Worm (Caenorhabditis elegans): ENCODE data around the gene nlp-52.

The nlp-52 gene

DNA sequence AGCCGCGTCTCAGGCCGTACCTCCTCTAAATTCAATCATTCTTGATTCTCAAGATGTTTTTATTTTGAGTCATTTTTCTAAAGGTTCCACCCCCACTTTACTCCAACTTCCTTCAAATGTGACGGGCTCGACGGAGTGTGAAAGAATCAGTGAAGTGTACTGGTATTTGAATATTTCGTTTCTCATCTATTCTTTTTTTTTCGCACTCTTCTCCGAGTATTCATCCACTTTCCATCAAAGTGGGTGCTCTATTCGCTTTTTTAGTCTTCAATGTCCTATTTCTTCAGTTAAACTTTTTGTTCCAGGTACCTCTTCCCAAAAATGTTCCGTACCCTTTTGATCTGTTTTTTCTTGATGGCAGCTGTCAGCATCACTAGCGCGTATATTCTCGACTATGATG lies at the start of gene nlp-52:
Gene nlp-52 (plus strand): TSS at position 301 of the 400 bp plus-strand sequence.
- TF ChIP-seq flt-1 (GFP tag; IDR thresholded peaks at IDR 0.05) (no peak), tbx-37 (GFP tag; conservative IDR thresholded peaks at IDR 0.05) (no peak), F13C5.2 (tag; optimal IDR thresholded peaks at IDR 0.05) (no peak), scrt-1 (GFP tag; IDR thresholded peaks at IDR 0.05) (no peak), hmbx-1 (tag; optimal IDR thresholded peaks at IDR 0.05) (no peak), ceh-13 (GFP tag; optimal IDR thresholded peaks at IDR 0.05) (no peak), ets-7 (tag; optimal IDR thresholded peaks at IDR 0.05) (no peak), sea-1 (GFP tag; conservative IDR thresholded peaks at IDR 0.05) (no peak), ceh-36 (tag; optimal IDR thresholded peaks at IDR 0.05) (no peak), pes-1 (GFP tag; IDR thresholded peaks at IDR 0.05) (no peak), aly-1 (tag; optimal IDR thresholded peaks at IDR 0.05) (no peak), ama-1 (optimal IDR thresholded peaks at IDR 0.05) (no peak), B0310.2 (tag; optimal IDR thresholded peaks at IDR 0.05) (no peak), tra-4 (tag; optimal IDR thresholded peaks at IDR 0.05) (no peak), hnd-1 (tag; optimal IDR thresholded peaks at IDR 0.05) (no peak), hmg-4 (GFP tag; optimal IDR thresholded peaks at IDR 0.05) (no peak), tbx-11 (GFP tag; IDR thresholded peaks at IDR 0.05) (no peak)

DNA sequence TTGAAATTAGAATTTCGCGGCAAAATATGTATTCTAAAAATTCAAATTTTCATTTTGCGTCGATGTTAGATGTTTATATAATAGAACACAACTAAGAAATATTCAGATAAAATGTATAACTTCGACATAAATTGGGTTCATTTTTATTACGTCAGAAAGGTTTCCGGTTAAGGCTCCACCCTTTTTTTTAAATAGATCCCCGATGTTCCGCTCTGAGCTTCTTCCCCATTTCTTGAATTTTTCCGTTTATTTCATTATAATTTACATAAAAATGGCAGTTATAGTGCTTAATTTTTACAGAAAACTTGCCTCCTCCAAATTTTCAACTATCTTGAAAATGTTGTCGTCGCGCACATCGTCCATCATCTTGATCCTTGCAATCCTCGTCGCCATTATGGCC lies 36.8 kb upstream of the nlp-52 start, which contains the start of gene flp-24:
Gene flp-24 (plus strand): TSS at position 301 of the 400 bp plus-strand sequence.
- TF ChIP-seq tbx-11 (GFP tag; IDR thresholded peaks at IDR 0.05) (no peak), tra-4 (tag; optimal IDR thresholded peaks at IDR 0.05) (no peak), pes-1 (GFP tag; IDR thresholded peaks at IDR 0.05) (no peak), aly-1 (tag; optimal IDR thresholded peaks at IDR 0.05) (no peak), scrt-1 (GFP tag; IDR thresholded peaks at IDR 0.05) (no peak), B0310.2 (tag; optimal IDR thresholded peaks at IDR 0.05) (no peak), F13C5.2 (tag; optimal IDR thresholded peaks at IDR 0.05) (no peak), hmbx-1 (tag; optimal IDR thresholded peaks at IDR 0.05) (no peak), hmg-4 (GFP tag; optimal IDR thresholded peaks at IDR 0.05) (no peak), ceh-13 (GFP tag; optimal IDR thresholded peaks at IDR 0.05) (no peak), sea-1 (GFP tag; conservative IDR thresholded peaks at IDR 0.05) (no peak), ceh-36 (tag; optimal IDR thresholded peaks at IDR 0.05) (no peak), flt-1 (GFP tag; IDR thresholded peaks at IDR 0.05) (no peak), ets-7 (tag; optimal IDR thresholded peaks at IDR 0.05) (no peak), hnd-1 (tag; optimal IDR thresholded peaks at IDR 0.05) (no peak), tbx-37 (GFP tag; conservative IDR thresholded peaks at IDR 0.05) (no peak), ama-1 (optimal IDR thresholded peaks at IDR 0.05) (no peak)

DNA sequence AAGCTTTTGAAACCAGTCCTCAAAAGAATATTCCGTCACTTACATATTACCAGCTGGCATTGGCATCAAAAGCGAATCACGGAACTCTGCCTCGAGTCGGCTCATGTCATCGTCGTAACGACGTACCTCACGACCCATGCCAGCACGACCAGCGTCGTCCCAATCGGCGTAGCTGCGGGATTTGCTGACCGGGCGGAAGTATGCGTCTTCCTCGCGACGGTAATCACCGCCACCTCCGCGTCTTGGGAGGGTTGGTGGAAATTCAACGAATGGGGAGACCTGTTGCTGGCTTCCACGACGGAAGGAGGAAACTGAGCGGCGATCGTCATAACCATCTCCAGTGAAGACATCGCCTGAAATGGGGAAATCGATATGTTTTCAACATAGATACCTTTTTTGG lies 33.5 kb upstream of the nlp-52 start:
- no peak for TF ChIP-seq ama-1 (optimal IDR thresholded peaks at IDR 0.05)
- no peak for TF ChIP-seq ceh-13 (GFP tag; optimal IDR thresholded peaks at IDR 0.05)
- no peak for TF ChIP-seq flt-1 (GFP tag; IDR thresholded peaks at IDR 0.05)
- TF ChIP-seq sea-1 (GFP tag; conservative IDR thresholded peaks at IDR 0.05): no peak
- TF ChIP-seq tra-4 (tag; optimal IDR thresholded peaks at IDR 0.05): no peak
- no peak for TF ChIP-seq hmg-4 (GFP tag; optimal IDR thresholded peaks at IDR 0.05)
- no peak for TF ChIP-seq hnd-1 (tag; optimal IDR thresholded peaks at IDR 0.05)
- TF ChIP-seq hmbx-1 (tag; optimal IDR thresholded peaks at IDR 0.05): no peak
- TF ChIP-seq tbx-37 (GFP tag; conservative IDR thresholded peaks at IDR 0.05): no peak

DNA sequence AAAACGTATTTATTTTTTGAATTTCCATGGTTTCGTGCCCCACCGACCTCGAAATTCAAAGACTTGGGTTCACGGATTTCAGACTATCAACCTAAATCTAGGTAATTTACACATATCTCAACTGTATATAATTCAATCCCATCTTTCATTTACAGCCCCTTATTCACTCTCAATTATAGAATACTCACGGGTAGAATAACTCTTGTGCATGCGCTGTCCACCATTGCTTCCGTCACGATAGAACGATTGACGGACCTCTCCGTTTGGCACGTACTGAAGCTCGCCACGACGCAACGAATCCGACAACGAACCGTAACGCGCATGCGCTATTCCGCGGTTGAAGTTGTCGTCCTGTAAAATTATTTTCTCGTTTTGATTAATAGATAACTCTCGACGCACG lies 32.9 kb upstream of the nlp-52 start:
- TF ChIP-seq scrt-1 (GFP tag; IDR thresholded peaks at IDR 0.05) (no peak), tra-4 (tag; optimal IDR thresholded peaks at IDR 0.05) (no peak), ceh-13 (GFP tag; optimal IDR thresholded peaks at IDR 0.05) (no peak)

ce11 chrIII:740382-740781 lies 21.2 kb upstream of the nlp-52 start, which contains the start of gene idpp-1:
Gene idpp-1, plus strand, starts transcription at chrIII:740682.
- TF ChIP-seq B0310.2 (tag; optimal IDR thresholded peaks at IDR 0.05) (no peak), ceh-13 (GFP tag; optimal IDR thresholded peaks at IDR 0.05) (no peak), pes-1 (GFP tag; IDR thresholded peaks at IDR 0.05) (no peak), tra-4 (tag; optimal IDR thresholded peaks at IDR 0.05) (no peak), tbx-37 (GFP tag; conservative IDR thresholded peaks at IDR 0.05) (no peak), hnd-1 (tag; optimal IDR thresholded peaks at IDR 0.05) (no peak), aly-1 (tag; optimal IDR thresholded peaks at IDR 0.05) (no peak)

ce11 chrIII:744459-744858 lies 17.1 kb upstream of the nlp-52 start:
- no peak for TF ChIP-seq tbx-11 (GFP tag; IDR thresholded peaks at IDR 0.05)
- TF ChIP-seq scrt-1 (GFP tag; IDR thresholded peaks at IDR 0.05): no peak
- no peak for TF ChIP-seq pes-1 (GFP tag; IDR thresholded peaks at IDR 0.05)
- TF ChIP-seq hmbx-1 (tag; optimal IDR thresholded peaks at IDR 0.05): no peak
- TF ChIP-seq B0310.2 (tag; optimal IDR thresholded peaks at IDR 0.05): no peak
- no peak for TF ChIP-seq tbx-37 (GFP tag; conservative IDR thresholded peaks at IDR 0.05)
- no peak for TF ChIP-seq ceh-13 (GFP tag; optimal IDR thresholded peaks at IDR 0.05)
- TF ChIP-seq flt-1 (GFP tag; IDR thresholded peaks at IDR 0.05): no peak
- no peak for TF ChIP-seq ama-1 (optimal IDR thresholded peaks at IDR 0.05)
- TF ChIP-seq hmg-4 (GFP tag; optimal IDR thresholded peaks at IDR 0.05): no peak
- TF ChIP-seq ceh-36 (tag; optimal IDR thresholded peaks at IDR 0.05): no peak
- no peak for TF ChIP-seq F13C5.2 (tag; optimal IDR thresholded peaks at IDR 0.05)
- TF ChIP-seq ets-7 (tag; optimal IDR thresholded peaks at IDR 0.05): no peak
- TF ChIP-seq hnd-1 (tag; optimal IDR thresholded peaks at IDR 0.05): no peak
- no peak for TF ChIP-seq sea-1 (GFP tag; conservative IDR thresholded peaks at IDR 0.05)
- TF ChIP-seq tra-4 (tag; optimal IDR thresholded peaks at IDR 0.05): no peak
- TF ChIP-seq aly-1 (tag; optimal IDR thresholded peaks at IDR 0.05): no peak

DNA sequence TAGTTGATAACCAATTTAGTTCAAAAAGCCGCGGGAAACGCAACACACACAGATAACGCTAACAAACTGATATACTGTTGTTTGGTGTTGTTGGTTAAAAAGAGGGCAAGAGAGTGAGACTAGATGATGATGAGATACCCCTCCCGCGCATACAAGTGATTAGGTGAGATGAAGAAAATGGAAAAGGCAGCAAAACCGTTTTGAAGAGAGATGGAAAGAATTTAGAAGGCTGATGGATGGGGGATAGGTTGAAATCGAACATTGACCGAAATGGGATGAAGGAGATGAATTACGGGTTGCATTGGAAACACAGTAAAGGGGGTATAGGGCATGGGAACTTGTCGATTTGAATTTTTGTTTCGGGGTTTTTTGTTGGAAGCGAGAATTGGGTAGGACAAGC lies 12.8 kb upstream of the nlp-52 start:
- no peak for TF ChIP-seq F13C5.2 (tag; optimal IDR thresholded peaks at IDR 0.05)
- TF ChIP-seq pes-1 (GFP tag; IDR thresholded peaks at IDR 0.05): no peak

- TF ChIP-seq tra-4 (tag; optimal IDR thresholded peaks at IDR 0.05) (no peak), pes-1 (GFP tag; IDR thresholded peaks at IDR 0.05) (no peak), ceh-36 (tag; optimal IDR thresholded peaks at IDR 0.05) (no peak), aly-1 (tag; optimal IDR thresholded peaks at IDR 0.05) (no peak), hmg-4 (GFP tag; optimal IDR thresholded peaks at IDR 0.05) (no peak), sea-1 (GFP tag; conservative IDR thresholded peaks at IDR 0.05) (no peak), ama-1 (optimal IDR thresholded peaks at IDR 0.05) (no peak), B0310.2 (tag; optimal IDR thresholded peaks at IDR 0.05) (no peak), hnd-1 (tag; optimal IDR thresholded peaks at IDR 0.05) (no peak)
Observed at ce11 chrIII:750028-750427, 11.5 kb upstream of the nlp-52 start.
